Worm (Caenorhabditis elegans): ENCODE measurements around the gene atg-7.

atg-7 gene

ce11 chrIV:11105724-11106123, 24.9 kb upstream of the atg-7 start, which contains the start of gene srlf-24:
srlf-24 (minus strand) TSS chrIV:11105824.
- TF ChIP-seq pha-4 (tag; optimal IDR thresholded peaks at IDR 0.05) (no peak), snpc-4 (tag; optimal IDR thresholded peaks at IDR 0.05) (no peak), ham-2 (GFP tag; optimal IDR thresholded peaks at IDR 0.05) (no peak), nhr-28 (tag; optimal IDR thresholded peaks at IDR 0.05) (no peak), drap-1 (GFP tag; optimal IDR thresholded peaks at IDR 0.05) (no peak), lin-32 (GFP tag; optimal IDR thresholded peaks at IDR 0.05) (no peak), cnd-1 (tag; optimal IDR thresholded peaks at IDR 0.05) (no peak), unc-39 (tag; optimal IDR thresholded peaks at IDR 0.05) (no peak), ceh-43 (GFP tag; optimal IDR thresholded peaks at IDR 0.05) (no peak), ces-1 (GFP tag; optimal IDR thresholded peaks at IDR 0.05) (no peak), lsy-2 (tag; optimal IDR thresholded peaks at IDR 0.05) (no peak), mls-2 (tag; optimal IDR thresholded peaks at IDR 0.05) (no peak), ztf-11 (tag; optimal IDR thresholded peaks at IDR 0.05) (no peak), tbx-8 (GFP tag; optimal IDR thresholded peaks at IDR 0.05) (no peak), unc-120 (tag; optimal IDR thresholded peaks at IDR 0.05; ENCODE audit: poor library complexity, severe bottlenecking) (no peak), elt-3 (tag; optimal IDR thresholded peaks at IDR 0.05) (no peak), zip-8 (tag; optimal IDR thresholded peaks at IDR 0.05) (no peak)

- no peak for TF ChIP-seq mls-2 (tag; optimal IDR thresholded peaks at IDR 0.05)
Measured at ce11 chrIV:11103501-11103900, 22.6 kb upstream of the atg-7 start.

ce11 chrIV:11102608-11103007, 21.8 kb upstream of the atg-7 start, which contains the start of gene srlf-17:
srlf-17 (minus strand) TSS chrIV:11102708.
- TF ChIP-seq drap-1 (GFP tag; optimal IDR thresholded peaks at IDR 0.05) (no peak), nhr-12 (tag; optimal IDR thresholded peaks at IDR 0.05) (no peak), unc-120 (tag; optimal IDR thresholded peaks at IDR 0.05; ENCODE audit: poor library complexity, severe bottlenecking) (no peak), hlh-1 (tag; optimal IDR thresholded peaks at IDR 0.05) (no peak), mep-1 (tag; optimal IDR thresholded peaks at IDR 0.05) (no peak), unc-39 (tag; optimal IDR thresholded peaks at IDR 0.05) (no peak), lin-32 (GFP tag; optimal IDR thresholded peaks at IDR 0.05) (no peak), M03D4.4 (tag; optimal IDR thresholded peaks at IDR 0.05) (no peak), ztf-11 (tag; optimal IDR thresholded peaks at IDR 0.05) (no peak), blmp-1 (tag; optimal IDR thresholded peaks at IDR 0.05) (no peak), bed-3 (GFP tag; optimal IDR thresholded peaks at IDR 0.05) (no peak), mab-5 (tag; optimal IDR thresholded peaks at IDR 0.05) (no peak), sem-2 (GFP tag; optimal IDR thresholded peaks at IDR 0.05) (no peak)

DNA sequence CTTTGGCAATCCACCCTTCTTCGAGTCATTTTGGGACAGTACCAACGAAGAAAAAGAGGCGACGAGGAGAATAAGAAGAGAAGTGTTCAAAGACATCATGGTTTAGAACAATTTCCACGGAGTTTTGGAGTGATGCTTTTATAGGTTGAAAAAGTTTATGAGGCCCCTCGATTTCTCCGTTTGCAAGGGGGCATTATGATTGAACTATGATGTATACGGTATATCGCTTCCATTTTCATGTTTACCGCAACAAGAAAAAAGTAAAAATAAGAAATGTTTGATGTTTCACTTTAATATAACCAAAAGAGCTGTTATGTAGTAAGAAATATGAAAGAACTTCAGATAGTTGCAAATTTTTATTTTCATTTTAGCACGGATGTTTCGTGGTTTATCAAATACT, 20.5 kb upstream of the atg-7 start, which contains the start of gene srlf-18:
Gene srlf-18 (minus strand): TSS at position 101 of the 400 bp plus-strand sequence.
- TF ChIP-seq mls-2 (tag; optimal IDR thresholded peaks at IDR 0.05), result no peak
- no peak for TF ChIP-seq ceh-43 (GFP tag; optimal IDR thresholded peaks at IDR 0.05)
- no peak for TF ChIP-seq ceh-83 (GFP tag; optimal IDR thresholded peaks at IDR 0.05)
- TF ChIP-seq lin-13 (tag; optimal IDR thresholded peaks at IDR 0.05), result no peak
- no peak for TF ChIP-seq tbx-8 (GFP tag; optimal IDR thresholded peaks at IDR 0.05)
- no peak for TF ChIP-seq zip-8 (tag; optimal IDR thresholded peaks at IDR 0.05)
- TF ChIP-seq elt-1 (tag; optimal IDR thresholded peaks at IDR 0.05; ENCODE audit: borderline replicate concordance, insufficient read depth), result no peak
- TF ChIP-seq mab-5 (tag; optimal IDR thresholded peaks at IDR 0.05), result no peak
- TF ChIP-seq cnd-1 (tag; optimal IDR thresholded peaks at IDR 0.05), result no peak
- TF ChIP-seq hlh-1 (tag; optimal IDR thresholded peaks at IDR 0.05), result no peak
- no peak for TF ChIP-seq lsy-2 (tag; optimal IDR thresholded peaks at IDR 0.05)
- no peak for TF ChIP-seq ztf-11 (tag; optimal IDR thresholded peaks at IDR 0.05)
- no peak for TF ChIP-seq pha-4 (tag; optimal IDR thresholded peaks at IDR 0.05)
- TF ChIP-seq bed-3 (GFP tag; optimal IDR thresholded peaks at IDR 0.05), result no peak
- no peak for TF ChIP-seq ceh-39 (tag; optimal IDR thresholded peaks at IDR 0.05)
- TF ChIP-seq blmp-1 (tag; optimal IDR thresholded peaks at IDR 0.05), result no peak

- no peak for TF ChIP-seq elt-1 (tag; optimal IDR thresholded peaks at IDR 0.05; ENCODE audit: borderline replicate concordance, insufficient read depth)
- TF ChIP-seq nhr-76 (tag; optimal IDR thresholded peaks at IDR 0.05), result no peak
- no peak for TF ChIP-seq zip-8 (tag; optimal IDR thresholded peaks at IDR 0.05)
- no peak for TF ChIP-seq ham-2 (GFP tag; optimal IDR thresholded peaks at IDR 0.05)
- no peak for TF ChIP-seq ceh-43 (GFP tag; optimal IDR thresholded peaks at IDR 0.05)
- TF ChIP-seq ceh-83 (GFP tag; optimal IDR thresholded peaks at IDR 0.05), result no peak
- TF ChIP-seq unc-39 (tag; optimal IDR thresholded peaks at IDR 0.05), result no peak
- no peak for TF ChIP-seq nhr-12 (tag; optimal IDR thresholded peaks at IDR 0.05)
- no peak for TF ChIP-seq lin-13 (tag; optimal IDR thresholded peaks at IDR 0.05)
- TF ChIP-seq unc-62 (GFP tag; optimal IDR thresholded peaks at IDR 0.05), result no peak
- TF ChIP-seq nhr-2 (tag; optimal IDR thresholded peaks at IDR 0.05), result no peak
- TF ChIP-seq unc-120 (tag; optimal IDR thresholded peaks at IDR 0.05; ENCODE audit: poor library complexity, severe bottlenecking), result no peak
- TF ChIP-seq elt-3 (tag; optimal IDR thresholded peaks at IDR 0.05), result no peak
- TF ChIP-seq mep-1 (tag; optimal IDR thresholded peaks at IDR 0.05), result no peak
Measured at ce11 chrIV:11100271-11100670, 19.4 kb upstream of the atg-7 start, which contains the start of gene str-3. str-3 (minus strand) TSS chrIV:11100371.

All from whole organism, mixed stage, embryonic.